Worm (Caenorhabditis elegans): ENCODE data around the gene pie-1.

- no peak for TF ChIP-seq elt-3 (tag; optimal IDR thresholded peaks at IDR 0.05)
- no peak for TF ChIP-seq cnd-1 (tag; optimal IDR thresholded peaks at IDR 0.05)
- TF ChIP-seq ces-1 (GFP tag; optimal IDR thresholded peaks at IDR 0.05) = no peak
- no peak for TF ChIP-seq mep-1 (tag; optimal IDR thresholded peaks at IDR 0.05)
- TF ChIP-seq blmp-1 (tag; optimal IDR thresholded peaks at IDR 0.05) = no peak
- TF ChIP-seq pha-4 (tag; optimal IDR thresholded peaks at IDR 0.05) = no peak
- TF ChIP-seq sptf-1 (tag; optimal IDR thresholded peaks at IDR 0.05) = no peak
- no peak for TF ChIP-seq ceh-83 (GFP tag; optimal IDR thresholded peaks at IDR 0.05)
- no peak for TF ChIP-seq unc-39 (tag; optimal IDR thresholded peaks at IDR 0.05)
- no peak for TF ChIP-seq snpc-4 (tag; optimal IDR thresholded peaks at IDR 0.05)
- TF ChIP-seq nhr-76 (tag; optimal IDR thresholded peaks at IDR 0.05) = no peak
- no peak for TF ChIP-seq nhr-237 (tag; optimal IDR thresholded peaks at IDR 0.05)
- no peak for TF ChIP-seq lsy-2 (tag; optimal IDR thresholded peaks at IDR 0.05)
Observed at ce11 chrIII:12414533-12414932, 12.2 kb upstream of the pie-1 start.
